Worm (Caenorhabditis elegans): ENCODE results near the gene sdhd-1.

DNA sequence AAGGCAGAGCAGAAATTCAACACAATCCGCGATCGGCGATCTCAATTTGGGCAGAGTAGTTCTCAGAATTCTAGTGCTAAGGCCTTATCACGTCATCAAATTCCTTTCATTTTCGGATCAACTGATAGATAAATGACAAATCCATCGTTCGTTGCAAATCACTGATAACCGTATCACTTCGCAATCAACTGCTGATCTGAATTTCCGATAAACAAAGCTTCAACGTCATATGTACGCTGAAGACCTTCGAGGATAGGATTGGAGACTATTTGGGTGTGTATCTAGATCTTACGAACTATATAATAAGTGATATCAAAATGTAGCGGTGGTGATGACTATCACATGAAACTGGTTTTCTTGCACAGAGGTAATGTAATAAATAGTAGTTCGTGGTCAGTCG, 7.5 kb upstream of the sdhd-1 start:
- TF ChIP-seq ama-1 (optimal IDR thresholded peaks at IDR 0.05): no peak
- TF ChIP-seq hmg-4 (GFP tag; optimal IDR thresholded peaks at IDR 0.05): no peak
- TF ChIP-seq pes-1 (GFP tag; IDR thresholded peaks at IDR 0.05): no peak
